Fruit fly (Drosophila melanogaster): ENCODE measurements around the gene Pgcl.

The Pgcl gene

dm6 chrX:423374-423773 lies 13.9 kb downstream of the Pgcl start:
- TF ChIP-seq fru (GFP tag; optimal IDR thresholded peaks at IDR 0.05), result no peak

- TF ChIP-seq pan (optimal IDR thresholded peaks at IDR 0.05) (no peak), Myc (optimal IDR thresholded peaks at IDR 0.05) (no peak), usp (GFP tag; optimal IDR thresholded peaks at IDR 0.05) (no peak), fru (GFP tag; optimal IDR thresholded peaks at IDR 0.05) (no peak), HLH106 (tag; optimal IDR thresholded peaks at IDR 0.05) (no peak), foxo (GFP tag; optimal IDR thresholded peaks at IDR 0.05) (no peak), sage (GFP tag; optimal IDR thresholded peaks at IDR 0.05) (no peak), lola (GFP tag; optimal IDR thresholded peaks at IDR 0.05) (no peak), dl (GFP tag; optimal IDR thresholded peaks at IDR 0.05; ENCODE audit: insufficient read depth in 1 of 2, partially characterized antibody in 2 of 2) (no peak), CG32264 (GFP tag; optimal IDR thresholded peaks at IDR 0.05) (no peak), ey (GFP tag; optimal IDR thresholded peaks at IDR 0.05) (no peak), CrebA (GFP tag; optimal IDR thresholded peaks at IDR 0.05; ENCODE audit: borderline replicate concordance) (no peak), tai (GFP tag; optimal IDR thresholded peaks at IDR 0.05) (no peak), N (GFP tag; optimal IDR thresholded peaks at IDR 0.05) (no peak), OdsH (GFP tag; optimal IDR thresholded peaks at IDR 0.05) (no peak), brk (GFP tag; optimal IDR thresholded peaks at IDR 0.05) (no peak), CG9705 (GFP tag; optimal IDR thresholded peaks at IDR 0.05) (no peak)
These were observed 22.9 kb downstream of the Pgcl start for dm6 chrX:414352-414751.

dm6 chrX:409370-409769 lies 27.9 kb downstream of the Pgcl start:
- TF ChIP-seq jim (GFP tag; optimal IDR thresholded peaks at IDR 0.05) (no peak), rgr (GFP tag; optimal IDR thresholded peaks at IDR 0.05) (no peak), CG32264 (GFP tag; optimal IDR thresholded peaks at IDR 0.05) (no peak), fru (GFP tag; optimal IDR thresholded peaks at IDR 0.05) (no peak), Abd-B (GFP tag; optimal IDR thresholded peaks at IDR 0.05) (no peak), lola (GFP tag; optimal IDR thresholded peaks at IDR 0.05) (no peak), Dif (GFP tag; optimal IDR thresholded peaks at IDR 0.05; ENCODE audit: partially characterized antibody) (no peak), OdsH (GFP tag; optimal IDR thresholded peaks at IDR 0.05) (no peak), sv (GFP tag; optimal IDR thresholded peaks at IDR 0.05) (no peak), h (GFP tag; optimal IDR thresholded peaks at IDR 0.05) (no peak), Jra (GFP tag; optimal IDR thresholded peaks at IDR 0.05) (no peak)

DNA sequence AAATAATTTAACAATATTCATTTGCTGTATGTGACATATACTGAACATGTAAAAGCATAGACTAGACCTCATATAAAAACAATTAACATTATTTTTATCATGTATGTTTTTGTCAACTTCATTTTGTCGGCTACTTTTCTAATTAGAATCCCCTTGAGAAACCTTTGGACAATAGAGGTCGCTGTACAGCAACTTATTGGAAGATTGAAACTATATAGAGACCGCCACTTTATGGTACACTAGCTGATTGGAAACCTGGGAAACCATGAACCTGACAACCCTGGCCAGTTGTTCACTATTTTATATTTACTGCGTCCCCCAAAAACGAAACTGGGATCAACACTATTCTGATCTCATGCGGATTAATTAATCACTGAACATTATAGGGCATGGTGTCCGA lies 29.8 kb downstream of the Pgcl start:
- TF ChIP-seq rgr (GFP tag; optimal IDR thresholded peaks at IDR 0.05), result no peak
- no peak for TF ChIP-seq Vsx2 (GFP tag; optimal IDR thresholded peaks at IDR 0.05; ENCODE audit: partially characterized antibody)
- no peak for TF ChIP-seq CG32264 (GFP tag; optimal IDR thresholded peaks at IDR 0.05)
- TF ChIP-seq ey (GFP tag; optimal IDR thresholded peaks at IDR 0.05), result no peak
- TF ChIP-seq Abd-B (GFP tag; optimal IDR thresholded peaks at IDR 0.05), result no peak
- TF ChIP-seq brk (GFP tag; optimal IDR thresholded peaks at IDR 0.05), result no peak
- no peak for TF ChIP-seq dmrt93B (GFP tag; optimal IDR thresholded peaks at IDR 0.05)
- TF ChIP-seq Dfd (GFP tag; optimal IDR thresholded peaks at IDR 0.05), result no peak

dm6 chrX:406306-406705 lies 30.9 kb downstream of the Pgcl start:
- TF ChIP-seq dl (GFP tag; optimal IDR thresholded peaks at IDR 0.05; ENCODE audit: insufficient read depth in 1 of 2, partially characterized antibody in 2 of 2), result no peak
- no peak for TF ChIP-seq Rel (GFP tag; optimal IDR thresholded peaks at IDR 0.05)
- no peak for TF ChIP-seq Rel (tag; optimal IDR thresholded peaks at IDR 0.05)
- TF ChIP-seq psq (GFP tag; optimal IDR thresholded peaks at IDR 0.05), result peak; percentile 11
- TF ChIP-seq pan (optimal IDR thresholded peaks at IDR 0.05), result no peak
- TF ChIP-seq HLH106 (tag; optimal IDR thresholded peaks at IDR 0.05), result peak; percentile 39
- no peak for TF ChIP-seq Hnf4 (GFP tag; optimal IDR thresholded peaks at IDR 0.05)
- TF ChIP-seq Hr78 (GFP tag; optimal IDR thresholded peaks at IDR 0.05), result no peak
- peak in 1 of 2 experiments; percentile 48 for TF ChIP-seq foxo (GFP tag; optimal IDR thresholded peaks at IDR 0.05)
- TF ChIP-seq Jra (GFP tag; optimal IDR thresholded peaks at IDR 0.05), result no peak
- no peak for TF ChIP-seq Dif (GFP tag; optimal IDR thresholded peaks at IDR 0.05; ENCODE audit: partially characterized antibody)
- TF ChIP-seq rgr (GFP tag; optimal IDR thresholded peaks at IDR 0.05), result peak; percentile 19
- no peak for TF ChIP-seq Myc (optimal IDR thresholded peaks at IDR 0.05)
- TF ChIP-seq dmrt93B (GFP tag; optimal IDR thresholded peaks at IDR 0.05), result peak; percentile 19
- TF ChIP-seq GATAd (GFP tag; optimal IDR thresholded peaks at IDR 0.05), result no peak
- no peak for TF ChIP-seq sv (GFP tag; optimal IDR thresholded peaks at IDR 0.05)
- no peak for TF ChIP-seq CrebA (GFP tag; optimal IDR thresholded peaks at IDR 0.05; ENCODE audit: borderline replicate concordance)
- peak; percentile 29 for TF ChIP-seq OdsH (GFP tag; optimal IDR thresholded peaks at IDR 0.05)
- TF ChIP-seq lola (GFP tag; optimal IDR thresholded peaks at IDR 0.05), result no peak
- peak; percentile 24 for TF ChIP-seq Sp1 (GFP tag; optimal IDR thresholded peaks at IDR 0.05)
- TF ChIP-seq ey (GFP tag; optimal IDR thresholded peaks at IDR 0.05), result peak; percentile 47
- peak; percentile 58 for TF ChIP-seq fru (GFP tag; optimal IDR thresholded peaks at IDR 0.05)
- no peak for TF ChIP-seq Dfd (GFP tag; optimal IDR thresholded peaks at IDR 0.05)
- TF ChIP-seq woc (GFP tag; optimal IDR thresholded peaks at IDR 0.05), result peak; percentile 19
- peak; percentile 11 for TF ChIP-seq br (GFP tag; optimal IDR thresholded peaks at IDR 0.05)
- TF ChIP-seq h (GFP tag; optimal IDR thresholded peaks at IDR 0.05), result peak; percentile 40

All from whole organism, wandering third instar larva.